Worm (Caenorhabditis elegans): ENCODE results near the gene zip-12.

- TF ChIP-seq unc-62 (GFP tag; optimal IDR thresholded peaks at IDR 0.05): no peak
- no peak for TF ChIP-seq tlf-1 (GFP tag; optimal IDR thresholded peaks at IDR 0.05)
- TF ChIP-seq ama-1 (optimal IDR thresholded peaks at IDR 0.05): no peak
- TF ChIP-seq ama-1 (GFP tag; optimal IDR thresholded peaks at IDR 0.05): no peak
- no peak for TF ChIP-seq ztf-28 (GFP tag; IDR thresholded peaks at IDR 0.05)
- TF ChIP-seq pha-4 (tag; optimal IDR thresholded peaks at IDR 0.05): no peak
- TF ChIP-seq gei-17 (GFP tag; optimal IDR thresholded peaks at IDR 0.05): no peak
- no peak for TF ChIP-seq snpc-3.4 (tag; optimal IDR thresholded peaks at IDR 0.05)
- no peak for TF ChIP-seq atf-7 (tag; optimal IDR thresholded peaks at IDR 0.05)
- no peak for TF ChIP-seq rec-8 (tag; optimal IDR thresholded peaks at IDR 0.05)
- TF ChIP-seq T07F8.4 (tag; optimal IDR thresholded peaks at IDR 0.05): no peak
- TF ChIP-seq athp-1 (tag; optimal IDR thresholded peaks at IDR 0.05): no peak
- TF ChIP-seq ztf-18 (tag; optimal IDR thresholded peaks at IDR 0.05): no peak
- no peak for TF ChIP-seq chd-7 (tag; optimal IDR thresholded peaks at IDR 0.05)
- no peak for TF ChIP-seq efl-1 (GFP tag; optimal IDR thresholded peaks at IDR 0.05)
These were observed 35.2 kb upstream of the zip-12 start for ce11 chrIII:12292465-12292864.
